Fruit fly (Drosophila melanogaster): ENCODE data around the gene Ccdc39.

Ccdc39 gene

dm6 chr3R:4731828-4732657 lies 52.5 kb downstream of the Ccdc39 start, which contains the start of gene Nep2 (continued):
- TF ChIP-seq CG13287 (GFP tag; IDR thresholded peaks at IDR 0.05; ENCODE audit: partially characterized antibody) = peak; percentile 23; the same call in 1 of the 2 replicates
- TF ChIP-seq CG43689 (GFP tag; IDR thresholded peaks at IDR 0.05) = no peak
- TF ChIP-seq CG1603 (tag; optimal IDR thresholded peaks at IDR 0.05) = peak; percentile 21
- TF ChIP-seq CG15479 (GFP tag; optimal IDR thresholded peaks at IDR 0.05) = no peak
- no peak for TF ChIP-seq Nf-YA (GFP tag; IDR thresholded peaks at IDR 0.05)
- peak; percentile 63 for TF ChIP-seq inv (GFP tag; IDR thresholded peaks at IDR 0.05; ENCODE audit: partially characterized antibody)
- TF ChIP-seq B-H2 (GFP tag; optimal IDR thresholded peaks at IDR 0.05) = no peak
- TF ChIP-seq Doc2 (GFP tag; IDR thresholded peaks at IDR 0.05) = no peak
- no peak for TF ChIP-seq CG6683 (GFP tag; optimal IDR thresholded peaks at IDR 0.05)
- no peak for TF ChIP-seq Hmx (GFP tag; optimal IDR thresholded peaks at IDR 0.05)
- peak; percentile 36 for TF ChIP-seq CG18619 (GFP tag; optimal IDR thresholded peaks at IDR 0.05)
- TF ChIP-seq CTCF (GFP tag; optimal IDR thresholded peaks at IDR 0.05) = no peak
- peak; percentile 64 for TF ChIP-seq D19B (GFP tag; optimal IDR thresholded peaks at IDR 0.05)
- peak; percentile 71 for TF ChIP-seq sens (GFP tag)
- TF ChIP-seq Dfd (GFP tag; optimal IDR thresholded peaks at IDR 0.05) = no peak
- TF ChIP-seq CG1832 (GFP tag; optimal IDR thresholded peaks at IDR 0.05) = no peak
- no peak for TF ChIP-seq sr (GFP tag; IDR thresholded peaks at IDR 0.05)
- peak; percentile 58 for TF ChIP-seq CG9727 (GFP tag; optimal IDR thresholded peaks at IDR 0.05)
- TF ChIP-seq eyg (GFP tag; optimal IDR thresholded peaks at IDR 0.05) = no peak
- TF ChIP-seq p53 (GFP tag; optimal IDR thresholded peaks at IDR 0.05) = no peak
- no peak for TF ChIP-seq C15 (GFP tag; IDR thresholded peaks at IDR 0.05)
- no peak for TF ChIP-seq onecut (GFP tag; IDR thresholded peaks at IDR 0.05)
- no peak for TF ChIP-seq nau (GFP tag; optimal IDR thresholded peaks at IDR 0.05)
- no peak for TF ChIP-seq CG3407 (GFP tag; optimal IDR thresholded peaks at IDR 0.05)
- TF ChIP-seq zfh2 (GFP tag; optimal IDR thresholded peaks at IDR 0.05) = no peak
- no peak for TF ChIP-seq Oaz (GFP tag; IDR thresholded peaks at IDR 0.05)
- peak; percentile 7 for TF ChIP-seq nerfin-1 (tag; optimal IDR thresholded peaks at IDR 0.05)
- TF ChIP-seq Gug (GFP tag; IDR thresholded peaks at IDR 0.05) = peak; percentile 29; the same call in 3 of the 4 replicates
- peak; percentile 56; the same call in 2 of the 3 replicates for TF ChIP-seq Opbp (GFP tag; IDR thresholded peaks at IDR 0.05; ENCODE audit: partially characterized antibody)
- peak; percentile 65 for TF ChIP-seq Sox100B (GFP tag; optimal IDR thresholded peaks at IDR 0.05)
- TF ChIP-seq CG3281 (GFP tag; optimal IDR thresholded peaks at IDR 0.05) = peak; percentile 29
- peak; percentile 47 for TF ChIP-seq CG10979 (tag; optimal IDR thresholded peaks at IDR 0.05)
- TF ChIP-seq Ssrp (tag; optimal IDR thresholded peaks at IDR 0.05) = no peak
- no peak for TF ChIP-seq Xbp1 (GFP tag; optimal IDR thresholded peaks at IDR 0.05)
- TF ChIP-seq CG8089 (GFP tag; optimal IDR thresholded peaks at IDR 0.05) = no peak
- no peak for TF ChIP-seq ro (GFP tag; IDR thresholded peaks at IDR 0.05)
- no peak for TF ChIP-seq fd64A (GFP tag; optimal IDR thresholded peaks at IDR 0.05)
- no peak for TF ChIP-seq maf-S (GFP tag; optimal IDR thresholded peaks at IDR 0.05)
- 0 out of 3 replicates have a peak, but pooled peaks have one; percentile 5 for TF ChIP-seq CG11695 (GFP tag; IDR thresholded peaks at IDR 0.05)
- no peak for TF ChIP-seq BEAF-32 (GFP tag; optimal IDR thresholded peaks at IDR 0.05)
- TF ChIP-seq grn (GFP tag; optimal IDR thresholded peaks at IDR 0.05) = no peak
- no peak for TF ChIP-seq HLHmδ (GFP tag; optimal IDR thresholded peaks at IDR 0.05)
- TF ChIP-seq E2f1 (GFP tag; IDR thresholded peaks at IDR 0.05) = no peak
- TF ChIP-seq sug (tag; optimal IDR thresholded peaks at IDR 0.05) = no peak
- peak; percentile 36 for TF ChIP-seq CG12391 (tag; optimal IDR thresholded peaks at IDR 0.05)
- TF ChIP-seq ken (GFP tag; IDR thresholded peaks at IDR 0.05) = no peak
- no peak for TF ChIP-seq tap (tag; optimal IDR thresholded peaks at IDR 0.05)
- TF ChIP-seq twi (tag; optimal IDR thresholded peaks at IDR 0.05) = no peak
- no peak for TF ChIP-seq oc (tag; optimal IDR thresholded peaks at IDR 0.05)
- peak; percentile 16 for TF ChIP-seq grau (tag; optimal IDR thresholded peaks at IDR 0.05)
